Worm (Caenorhabditis elegans) whole organism, L1 larva: ENCODE measurements around the gene puf-7.
"Not testable (repeated sequence)": the region's sequence is repeated elsewhere in the genome, so short reads cannot be mapped to it uniquely, and the experiment has no call there.

Experiments used
- Y116A8C.19 ChIP-seq: sonication (generic microtip); optimal IDR thresholded peaks from 2 replicates; lab custom pipeline; 2016; ENCODE audit warnings: missing compliant biosample characterization, missing genetic modification characterization, borderline replicate concordance
- alr-1 ChIP-seq: fragments of 200-800 bp; sonication (Bioruptor generic); optimal IDR thresholded peaks from 2 replicates; lab custom pipeline; 2018; ENCODE audit warnings: borderline replicate concordance, mild to moderate bottlenecking, missing genetic modification characterization, missing compliant biosample characterization
- blmp-1 ChIP-seq: fragments of 150-350 bp; optimal IDR thresholded peaks from 2 replicates; lab custom pipeline; 2014; ENCODE audit warnings: missing biosample characterization, missing genetic modification characterization
- ceh-8 ChIP-seq: fragments of 200-800 bp; sonication (Bioruptor generic); optimal IDR thresholded peaks from 2 replicates; lab custom pipeline; 2018; ENCODE audit warnings: mild to moderate bottlenecking, missing genetic modification characterization, moderate library complexity, missing compliant biosample characterization
- ceh-90 ChIP-seq: sonication (generic microtip); optimal IDR thresholded peaks from 2 replicates; lab custom pipeline; 2016; ENCODE audit warnings: missing genetic modification characterization, missing compliant biosample characterization
- efl-3 ChIP-seq: fragments of 200-800 bp; sonication (Bioruptor generic); optimal IDR thresholded peaks from 2 replicates; lab custom pipeline; 2018; ENCODE audit warnings: mild to moderate bottlenecking, missing genetic modification characterization, missing compliant biosample characterization
- egl-13 ChIP-seq: sonication (generic microtip); optimal IDR thresholded peaks from 2 replicates; lab custom pipeline; 2016; ENCODE audit warnings: missing genotype, missing genetic modification reagents, missing genetic modification characterization, missing compliant biosample characterization
- egl-27 ChIP-seq, 2 experiments: fragments of 150-350 bp in 1 of 2; sonication (generic microtip); optimal IDR thresholded peaks; 3 replicates each; lab custom pipeline; 2017 to 2018; ENCODE audit warnings: missing biosample characterization in 2 of 2, missing genetic modification characterization in 2 of 2, missing genetic modification reagents in 2 of 2
- fkh-10 ChIP-seq: sonication (generic microtip); optimal IDR thresholded peaks from 2 replicates; lab custom pipeline; 2017; ENCODE audit warnings: missing biosample characterization, missing genetic modification reagents, missing genetic modification characterization
- fkh-4 ChIP-seq: sonication (generic microtip); optimal IDR thresholded peaks from 2 replicates; lab custom pipeline; 2016; ENCODE audit warnings: missing compliant biosample characterization, missing genetic modification characterization, borderline replicate concordance
- fkh-8 ChIP-seq: sonication (generic microtip); optimal IDR thresholded peaks from 2 replicates; lab custom pipeline; 2016; ENCODE audit warnings: mild to moderate bottlenecking, missing genetic modification characterization, missing compliant biosample characterization
- grh-1 ChIP-seq: fragments of 200-800 bp; sonication (Bioruptor generic); IDR thresholded peaks from 2 replicates; pipeline ENCODE4 v1.3.6; 2022; ENCODE audit warnings: missing genetic modification reagents, missing genetic modification characterization, missing compliant biosample characterization
- irx-1 ChIP-seq: sonication (generic microtip); optimal IDR thresholded peaks from 2 replicates; lab custom pipeline; 2016; ENCODE audit warnings: missing genetic modification characterization, missing compliant biosample characterization
- isw-1 ChIP-seq: fragments of 200-800 bp; sonication (Bioruptor generic); IDR thresholded peaks from 2 replicates; pipeline ENCODE4 v1.3.6; 2022; ENCODE audit warnings: missing genetic modification characterization, missing compliant biosample characterization
- jun-1 ChIP-seq: fragments of 150-350 bp; optimal IDR thresholded peaks from 2 replicates; lab custom pipeline; 2014; ENCODE audit warnings: missing biosample characterization, missing genetic modification reagents, missing genetic modification characterization
- lin-39 ChIP-seq: fragments of 150-350 bp; optimal IDR thresholded peaks from 2 replicates; lab custom pipeline; 2014; ENCODE audit warnings: missing biosample characterization, missing genetic modification reagents, missing genetic modification characterization
- lsy-2 ChIP-seq, 2 experiments: fragments of 150-350 bp; optimal IDR thresholded peaks; 2 replicates each; lab custom pipeline; 2014; ENCODE audit warnings: missing biosample characterization in 2 of 2, missing genetic modification characterization in 2 of 2
- mdl-1 ChIP-seq, 2 experiments: fragments of 150-350 bp; optimal IDR thresholded peaks; 2 replicates each; lab custom pipeline; 2014 to 2017; ENCODE audit warnings: missing biosample characterization in 2 of 2, missing genetic modification characterization in 2 of 2, inconsistent platforms in 1 of 2
- mef-2 ChIP-seq: fragments of 150-350 bp; optimal IDR thresholded peaks from 2 replicates; lab custom pipeline; 2014; ENCODE audit warnings: missing biosample characterization, missing genetic modification characterization
- nhr-11 ChIP-seq: fragments of 150-350 bp; optimal IDR thresholded peaks from 2 replicates; lab custom pipeline; 2014; ENCODE audit warnings: missing biosample characterization, missing genetic modification characterization
- nhr-12 ChIP-seq: sonication (generic microtip); optimal IDR thresholded peaks from 2 replicates; lab custom pipeline; 2017; ENCODE audit warnings: missing biosample characterization, missing genetic modification characterization
- nhr-20 ChIP-seq: sonication (generic microtip); optimal IDR thresholded peaks from 2 replicates; lab custom pipeline; 2016; ENCODE audit warnings: mild to moderate bottlenecking, missing genetic modification characterization, missing compliant biosample characterization
- nhr-71 ChIP-seq: sonication (generic microtip); optimal IDR thresholded peaks from 2 replicates; lab custom pipeline; 2016; ENCODE audit warnings: mild to moderate bottlenecking, missing genetic modification characterization, moderate library complexity, missing compliant biosample characterization
- nhr-90 ChIP-seq: sonication (generic microtip); optimal IDR thresholded peaks from 2 replicates; lab custom pipeline; 2016; ENCODE audit warnings: mild to moderate bottlenecking, missing genetic modification characterization, missing compliant biosample characterization; ENCODE audit not compliant: poor library complexity
- skn-1 ChIP-seq: fragments of 150-350 bp; optimal IDR thresholded peaks from 2 replicates; lab custom pipeline; 2014; ENCODE audit warnings: missing biosample characterization, missing genetic modification characterization
- snu-23 ChIP-seq: sonication (generic microtip); optimal IDR thresholded peaks from 2 replicates; lab custom pipeline; 2016; ENCODE audit warnings: missing genetic modification characterization, missing compliant biosample characterization
- tbx-2 ChIP-seq: sonication (generic microtip); optimal IDR thresholded peaks from 2 replicates; lab custom pipeline; 2016; ENCODE audit warnings: missing genetic modification characterization, missing compliant biosample characterization
- tlp-1 ChIP-seq: fragments of 150-350 bp; optimal IDR thresholded peaks from 2 replicates; lab custom pipeline; 2014; ENCODE audit warnings: missing biosample characterization, missing genetic modification characterization
- unc-30 ChIP-seq: sonication (generic microtip); optimal IDR thresholded peaks from 2 replicates; lab custom pipeline; 2017; ENCODE audit warnings: missing biosample characterization, missing genetic modification characterization
- unc-86 ChIP-seq: sonication (generic microtip); optimal IDR thresholded peaks from 2 replicates; lab custom pipeline; 2016; ENCODE audit warnings: missing genetic modification characterization, missing compliant biosample characterization
- zip-4 ChIP-seq: fragments of 200-800 bp; sonication (Bioruptor generic); optimal IDR thresholded peaks from 2 replicates; lab custom pipeline; 2018; ENCODE audit warnings: mild to moderate bottlenecking, missing genetic modification characterization, moderate library complexity, missing compliant biosample characterization

puf-7 gene

ce11 chrIV:5486208-5486731, at the start of gene puf-7, which contains the start of gene snpc-3.1:
Gene puf-7 (plus strand): TSS chrIV:5486713.
Gene snpc-3.1 (minus strand): TSS chrIV:5486258.
- TF ChIP-seq mef-2; egl-13 (tag; lab: Kevin White, UChicago); nhr-20 (tag; lab: Kevin White, UChicago): not testable (repeated sequence)

ce11 chrIV:5438705-5439104, 47.8 kb upstream of the puf-7 start, which contains the start of gene mgl-3:
Gene mgl-3 (plus strand): TSS chrIV:5439005.
- TF ChIP-seq egl-27 (tag; optimal IDR thresholded peaks at IDR 0.05; lab: Kevin White, UChicago) (no peak), snu-23 (GFP tag; lab: Kevin White, UChicago) (no peak), lin-39 (tag; lab: Kevin White, UChicago) (no peak), Y116A8C.19 (tag; lab: Kevin White, UChicago) (no peak), skn-1 (no peak), grh-1 (GFP tag; lab: Robert Waterston, UW) (no peak), ceh-8 (GFP tag; lab: Kevin White, UChicago) (no peak)

- no peak for TF ChIP-seq nhr-20 (tag; lab: Kevin White, UChicago)
- TF ChIP-seq fkh-10 (GFP tag; lab: Kevin White, UChicago), result no peak
- TF ChIP-seq jun-1, result no peak
- no peak for TF ChIP-seq zip-4 (GFP tag; lab: Kevin White, UChicago)
- TF ChIP-seq tbx-2 (tag; lab: Kevin White, UChicago), result no peak
- TF ChIP-seq irx-1, result no peak
- no peak for TF ChIP-seq fkh-8 (tag; lab: Kevin White, UChicago)
- no peak for TF ChIP-seq blmp-1 (tag; lab: Kevin White, UChicago)
- no peak for TF ChIP-seq nhr-90 (tag; lab: Kevin White, UChicago)
- no peak for TF ChIP-seq alr-1 (tag; lab: Kevin White, UChicago)
- no peak for TF ChIP-seq fkh-4 (tag; lab: Kevin White, UChicago)
- TF ChIP-seq nhr-12 (tag; lab: Kevin White, UChicago), result no peak
- no peak for TF ChIP-seq nhr-71
- TF ChIP-seq unc-30 (tag; lab: Kevin White, UChicago), result no peak
These were observed 33.8 kb upstream of the puf-7 start, which contains the start of gene Y4C6A.4 for ce11 chrIV:5452667-5453066. Gene Y4C6A.4 (plus strand): TSS chrIV:5452967.

- TF ChIP-seq fkh-8 (tag; lab: Kevin White, UChicago); tlp-1 (tag; lab: Kevin White, UChicago); mdl-1 (tag; optimal IDR thresholded peaks at IDR 0.05; lab: Kevin White, UChicago): not testable (repeated sequence)
These were observed 30.5 kb upstream of the puf-7 start, which contains the start of gene Y4C6A.3 for ce11 chrIV:5455999-5456398. Gene Y4C6A.3 (minus strand): TSS chrIV:5456099.

ce11 chrIV:5462820-5463219, 23.7 kb upstream of the puf-7 start:
- TF ChIP-seq unc-86 (tag; lab: Kevin White, UChicago) (no peak), lsy-2 (tag; optimal IDR thresholded peaks at IDR 0.05; lab: Kevin White, UChicago) (no peak), nhr-71 (no peak)

ce11 chrIV:5464403-5464802, 22.1 kb upstream of the puf-7 start, which contains the start of gene Y52D5A.2:
Gene Y52D5A.2 (minus strand): TSS chrIV:5464503.
- not testable (repeated sequence) for TF ChIP-seq grh-1 (GFP tag; lab: Robert Waterston, UW); nhr-11 (tag; lab: Kevin White, UChicago); unc-86 (tag; lab: Kevin White, UChicago)

- TF ChIP-seq ceh-90 (tag; lab: Kevin White, UChicago), result no peak
- no peak for TF ChIP-seq isw-1
- no peak for TF ChIP-seq efl-3 (GFP tag; lab: Kevin White, UChicago)
- TF ChIP-seq, all 84 proteins: peak for 0
These were observed 16.8 kb upstream of the puf-7 start, which contains the start of gene rme-2 for ce11 chrIV:5469739-5470138. Gene rme-2 (plus strand): TSS chrIV:5470026.
